Fruit fly (Drosophila melanogaster): Measurements from ENCODE around the gene CG7878.

DNA sequence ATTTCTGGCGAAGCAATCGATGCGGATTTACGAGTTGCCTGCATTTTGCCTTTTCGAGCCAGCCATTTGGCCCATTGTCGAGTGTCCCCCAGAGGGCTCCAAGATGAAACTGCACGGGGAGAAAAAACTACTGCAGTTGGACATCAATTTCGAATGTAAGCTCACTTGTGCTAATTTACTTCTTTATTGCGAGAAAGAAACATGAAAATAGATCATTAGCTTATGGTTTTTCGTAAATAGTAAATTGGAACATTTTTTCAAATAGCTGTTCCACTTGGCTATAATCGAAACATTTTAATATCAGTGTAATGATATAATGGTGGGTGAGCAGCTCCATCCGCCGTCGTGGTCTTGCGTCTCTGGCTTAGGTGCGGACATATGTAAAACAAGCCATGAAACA is 9.9 kb downstream of the CG7878 start:
- no peak for TF ChIP-seq achi (GFP tag; optimal IDR thresholded peaks at IDR 0.05)
- TF ChIP-seq Sox102F (GFP tag; optimal IDR thresholded peaks at IDR 0.05): peak; percentile 21
- no peak for TF ChIP-seq CG34406 (GFP tag; optimal IDR thresholded peaks at IDR 0.05)
- peak; percentile 9 for TF ChIP-seq CG6808 (GFP tag; optimal IDR thresholded peaks at IDR 0.05)
- TF ChIP-seq CG10669 (GFP tag; optimal IDR thresholded peaks at IDR 0.05): peak; percentile 38
- peak; percentile 77 for TF ChIP-seq Eip78C (GFP tag)
- peak; percentile 25 for TF ChIP-seq CG11902 (GFP tag; optimal IDR thresholded peaks at IDR 0.05)
- no peak for TF ChIP-seq CG32006 (GFP tag; optimal IDR thresholded peaks at IDR 0.05)
- TF ChIP-seq CG3032 (tag; optimal IDR thresholded peaks at IDR 0.05): peak; percentile 6
